Fruit fly (Drosophila melanogaster): Measurements from ENCODE around the gene nAChRbeta2.

Gene nAChRbeta2

dm6 chr3R:24543033-24543675, 28.2 kb upstream of the nAChRbeta2 start:
- TF ChIP-seq CG6791 (GFP tag; IDR thresholded peaks at IDR 0.05; ENCODE audit: partially characterized antibody) (no peak), crp (GFP tag; optimal IDR thresholded peaks at IDR 0.05) (peak in 1 of 2 experiments; percentile 48), CG11723 (GFP tag; optimal IDR thresholded peaks at IDR 0.05) (peak; percentile 83), Gug (GFP tag; IDR thresholded peaks at IDR 0.05) (peak; percentile 95), CG2202 (tag; optimal IDR thresholded peaks at IDR 0.05) (peak; percentile 38), CG18599 (GFP tag; optimal IDR thresholded peaks at IDR 0.05) (peak; percentile 91), CG4360 (GFP tag; IDR thresholded peaks at IDR 0.05) (peak; percentile 55; the same call in 1 of the 2 replicates), CG7372 (GFP tag; IDR thresholded peaks at IDR 0.05) (peak; percentile 96), tll (GFP tag; optimal IDR thresholded peaks at IDR 0.05) (no peak), Fer1 (GFP tag; optimal IDR thresholded peaks at IDR 0.05) (peak; percentile 94), MBD-R2 (GFP tag; IDR thresholded peaks at IDR 0.05) (peak; percentile 92), toy (GFP tag; IDR thresholded peaks at IDR 0.05) (peak; percentile 93), CG10321 (GFP tag; IDR thresholded peaks at IDR 0.05) (peak; percentile 79), CG13624 (GFP tag; optimal IDR thresholded peaks at IDR 0.05) (no peak), cas (GFP tag; IDR thresholded peaks at IDR 0.05) (peak; percentile 93), psq (GFP tag; optimal IDR thresholded peaks at IDR 0.05) (peak; percentile 76), CG10267 (tag; optimal IDR thresholded peaks at IDR 0.05) (peak; percentile 72), CG9215 (GFP tag; IDR thresholded peaks at IDR 0.05) (peak; percentile 90), chm (GFP tag; IDR thresholded peaks at IDR 0.05) (peak; percentile 93; the same call in 1 of the 2 replicates), CG6254 (GFP tag; optimal IDR thresholded peaks at IDR 0.05) (peak; percentile 8), CG1603 (tag; optimal IDR thresholded peaks at IDR 0.05) (no peak), sens (GFP tag) (peak; percentile 98), Stat92E (GFP tag; optimal IDR thresholded peaks at IDR 0.05) (no peak), D (optimal IDR thresholded peaks at IDR 0.05) (no peak), D (GFP tag; optimal IDR thresholded peaks at IDR 0.05) (peak; percentile 46), sna (GFP tag; IDR thresholded peaks at IDR 0.05; ENCODE audit: partially characterized antibody) (no peak), ara (GFP tag; IDR thresholded peaks at IDR 0.05) (peak; percentile 86), Mad (GFP tag; optimal IDR thresholded peaks at IDR 0.05) (peak; percentile 84), az2 (GFP tag; optimal IDR thresholded peaks at IDR 0.05) (peak; percentile 93), CG17802 (tag; optimal IDR thresholded peaks at IDR 0.05) (peak; percentile 29), CG4328 (GFP tag; optimal IDR thresholded peaks at IDR 0.05) (peak; percentile 79), CHES-1-like (GFP tag; optimal IDR thresholded peaks at IDR 0.05) (peak; percentile 70), Chrac-16 (GFP tag; optimal IDR thresholded peaks at IDR 0.05) (peak; percentile 91), Sox100B (GFP tag; optimal IDR thresholded peaks at IDR 0.05) (peak; percentile 61), CG3065 (GFP tag; optimal IDR thresholded peaks at IDR 0.05) (peak; percentile 71), CG15696 (tag; optimal IDR thresholded peaks at IDR 0.05) (peak; percentile 53), Sry-δ (GFP tag; optimal IDR thresholded peaks at IDR 0.05) (peak; percentile 48), Abd-B (GFP tag; optimal IDR thresholded peaks at IDR 0.05) (peak; percentile 92), unpg (GFP tag; optimal IDR thresholded peaks at IDR 0.05) (peak; percentile 93), gt (GFP tag; IDR thresholded peaks at IDR 0.05) (peak; percentile 72), Eip74EF (GFP tag; optimal IDR thresholded peaks at IDR 0.05) (peak in 1 of 2 experiments; percentile 93), Hr78 (GFP tag; optimal IDR thresholded peaks at IDR 0.05) (peak in 1 of 2 experiments; percentile 70), CG2712 (tag; optimal IDR thresholded peaks at IDR 0.05) (peak; percentile 90), pho (GFP tag; optimal IDR thresholded peaks at IDR 0.05) (peak; percentile 88), otp (GFP tag; IDR thresholded peaks at IDR 0.05) (peak; percentile 94), cato (GFP tag; optimal IDR thresholded peaks at IDR 0.05; ENCODE audit: borderline replicate concordance) (peak; percentile 75), tgo (GFP tag; IDR thresholded peaks at IDR 0.05) (peak; percentile 95), CG6689 (GFP tag; IDR thresholded peaks at IDR 0.05) (peak; percentile 93), ash1 (GFP tag; optimal IDR thresholded peaks at IDR 0.05) (no peak)
